Fruit fly (Drosophila melanogaster) whole organism, prepupa: ENCODE data around the gene CG4666.

Experiments
- Blimp-1 ChIP-seq: fragments of 200-800 bp; sonication (Bioruptor generic); optimal IDR thresholded peaks from 3 replicates; lab custom pipeline; 2017; ENCODE audit warnings: missing biosample characterization, missing genetic modification characterization, mild to moderate bottlenecking, moderate library complexity, missing genetic modification reagents
- CG10631 ChIP-seq: fragments of 200-800 bp; sonication (Bioruptor generic); optimal IDR thresholded peaks from 2 replicates; lab custom pipeline; 2016; ENCODE audit warnings: missing biosample characterization, missing genetic modification characterization
- CG10669 ChIP-seq: fragments of 200-800 bp; sonication (Bioruptor generic); optimal IDR thresholded peaks from 3 replicates; lab custom pipeline; 2018; ENCODE audit warnings: missing biosample characterization, mild to moderate bottlenecking, missing genetic modification characterization, moderate library complexity
- CG11762 ChIP-seq: fragments of 200-800 bp; sonication (Bioruptor generic); optimal IDR thresholded peaks from 3 replicates; lab custom pipeline; 2016; ENCODE audit warnings: missing biosample characterization, missing genetic modification characterization; ENCODE audit not compliant: insufficient read depth
- CG15336 ChIP-seq: fragments of 200-800 bp; sonication (Bioruptor generic); IDR thresholded peaks from 2 replicates; pipeline ENCODE4 v1.3.6; 2022; ENCODE audit warnings: missing biosample characterization, missing genetic modification characterization
- CG1621 ChIP-seq: fragments of 200-800 bp; sonication (Bioruptor generic); optimal IDR thresholded peaks from 3 replicates; lab custom pipeline; 2018; ENCODE audit warnings: missing biosample characterization, mild to moderate bottlenecking, missing genetic modification characterization
- CG16779 ChIP-seq: fragments of 200-800 bp; sonication (Bioruptor generic); optimal IDR thresholded peaks from 3 replicates; lab custom pipeline; 2017; ENCODE audit warnings: missing biosample characterization, mild to moderate bottlenecking, missing genetic modification characterization
- CG3032 ChIP-seq: fragments of 200-800 bp; optimal IDR thresholded peaks from 2 replicates; lab custom pipeline; 2019; ENCODE audit warnings: missing biosample characterization, mild to moderate bottlenecking, missing genetic modification characterization, moderate library complexity
- CG31627 ChIP-seq: fragments of 200-800 bp; sonication (Bioruptor generic); optimal IDR thresholded peaks from 3 replicates; lab custom pipeline; 2016; ENCODE audit warnings: missing biosample characterization, missing genetic modification characterization
- CG32006 ChIP-seq: fragments of 200-800 bp; sonication (Bioruptor generic); optimal IDR thresholded peaks from 3 replicates; lab custom pipeline; 2017; ENCODE audit warnings: missing biosample characterization, mild to moderate bottlenecking, missing genetic modification characterization
- CG34406 ChIP-seq: fragments of 200-800 bp; sonication (Bioruptor generic); optimal IDR thresholded peaks from 3 replicates; lab custom pipeline; 2016; ENCODE audit warnings: missing biosample characterization, missing genetic modification characterization
- CG3919 ChIP-seq: fragments of 200-800 bp; sonication (Bioruptor generic); optimal IDR thresholded peaks from 3 replicates; lab custom pipeline; 2016; ENCODE audit warnings: missing biosample characterization, missing genetic modification characterization
- CG4318 ChIP-seq: fragments of 200-800 bp; sonication (Bioruptor generic); optimal IDR thresholded peaks from 3 replicates; lab custom pipeline; 2017; ENCODE audit warnings: missing biosample characterization, mild to moderate bottlenecking, missing genetic modification characterization
- CG6163 ChIP-seq: fragments of 200-800 bp; sonication (Bioruptor generic); IDR thresholded peaks from 3 replicates; pipeline ENCODE4 v1.3.6; 2022; ENCODE audit warnings: missing biosample characterization, missing genetic modification characterization
- CG6854 ChIP-seq: fragments of 200-800 bp; sonication (Bioruptor generic); optimal IDR thresholded peaks from 2 replicates; lab custom pipeline; 2017; ENCODE audit warnings: missing biosample characterization, mild to moderate bottlenecking, missing genetic modification characterization
- CG7368 ChIP-seq: fragments of 200-800 bp; sonication (Bioruptor generic); optimal IDR thresholded peaks from 3 replicates; lab custom pipeline; 2016; ENCODE audit warnings: missing biosample characterization, missing genetic modification characterization
- CG8119 ChIP-seq: fragments of 200-800 bp; sonication (Bioruptor generic); IDR thresholded peaks from 3 replicates; pipeline ENCODE4 v1.3.6; 2022; ENCODE audit warnings: missing biosample characterization, missing genetic modification characterization
- CG8319 ChIP-seq: fragments of 200-800 bp; sonication (Bioruptor generic); optimal IDR thresholded peaks from 3 replicates; lab custom pipeline; 2016; ENCODE audit warnings: missing biosample characterization, missing genetic modification characterization
- CG8632 ChIP-seq: fragments of 200-800 bp; sonication (Bioruptor generic); optimal IDR thresholded peaks from 3 replicates; lab custom pipeline; 2016; ENCODE audit warnings: missing biosample characterization, missing genetic modification characterization
- CG9139 ChIP-seq: fragments of 200-800 bp; sonication (Bioruptor generic); optimal IDR thresholded peaks from 3 replicates; lab custom pipeline; 2017; ENCODE audit warnings: missing biosample characterization, mild to moderate bottlenecking, missing genetic modification characterization
- Eip75B ChIP-seq: fragments of 200-800 bp; sonication (Bioruptor generic); optimal IDR thresholded peaks from 3 replicates; lab custom pipeline; 2016; ENCODE audit warnings: missing biosample characterization, missing genetic modification characterization
- Eip78C ChIP-seq: fragments of 200-800 bp; sonication (Bioruptor generic); peaks from one replicate; lab custom pipeline; 2016; ENCODE audit warnings: missing biosample characterization, missing genetic modification characterization
- Eip93F ChIP-seq: fragments of 200-800 bp; sonication (Bioruptor generic); optimal IDR thresholded peaks from 2 replicates; lab custom pipeline; 2016; ENCODE audit warnings: missing biosample characterization, mild to moderate bottlenecking, missing genetic modification characterization
- Ets21C ChIP-seq: fragments of 200-800 bp; sonication (Bioruptor generic); optimal IDR thresholded peaks from 3 replicates; lab custom pipeline; 2016; ENCODE audit warnings: missing biosample characterization, missing genetic modification characterization
- Ets96B ChIP-seq: fragments of 200-800 bp; optimal IDR thresholded peaks from 2 replicates; lab custom pipeline; 2019; ENCODE audit warnings: missing biosample characterization, mild to moderate bottlenecking, missing genetic modification characterization, moderate library complexity
- Gug ChIP-seq: fragments of 200-800 bp; sonication (Bioruptor generic); IDR thresholded peaks from 2 replicates; pipeline ENCODE4 v1.3.6; 2022; ENCODE audit warnings: missing biosample characterization, missing genetic modification characterization
- Hr39 ChIP-seq: fragments of 200-800 bp; sonication (Bioruptor generic); optimal IDR thresholded peaks from 2 replicates; lab custom pipeline; 2016; ENCODE audit warnings: missing biosample characterization, missing genetic modification characterization
- Hr4 ChIP-seq: fragments of 200-800 bp; sonication (Bioruptor generic); optimal IDR thresholded peaks from 3 replicates; lab custom pipeline; 2016; ENCODE audit warnings: missing biosample characterization, missing genetic modification characterization
- Met ChIP-seq: fragments of 200-800 bp; sonication (Bioruptor generic); optimal IDR thresholded peaks from 3 replicates; lab custom pipeline; 2016; ENCODE audit warnings: missing biosample characterization, missing genetic modification characterization
- Sox14 ChIP-seq: fragments of 200-800 bp; sonication (Bioruptor generic); optimal IDR thresholded peaks from 3 replicates; lab custom pipeline; 2016; ENCODE audit warnings: missing biosample characterization, missing genetic modification characterization
- Sox15 ChIP-seq: fragments of 200-800 bp; sonication (Bioruptor generic); optimal IDR thresholded peaks from 3 replicates; lab custom pipeline; 2016; ENCODE audit warnings: missing biosample characterization, missing genetic modification characterization
- achi ChIP-seq: fragments of 200-800 bp; sonication (Bioruptor generic); optimal IDR thresholded peaks from 3 replicates; lab custom pipeline; 2016; ENCODE audit warnings: missing biosample characterization, missing genetic modification characterization
- acj6 ChIP-seq: fragments of 200-800 bp; sonication (Bioruptor generic); optimal IDR thresholded peaks from 3 replicates; lab custom pipeline; 2016; ENCODE audit warnings: missing biosample characterization, missing genetic modification characterization
- dac ChIP-seq: fragments of 200-800 bp; sonication (Bioruptor generic); optimal IDR thresholded peaks from 2 replicates; lab custom pipeline; 2017; ENCODE audit warnings: missing biosample characterization, mild to moderate bottlenecking, missing genetic modification characterization
- eg ChIP-seq: fragments of 200-800 bp; sonication (Bioruptor generic); IDR thresholded peaks from 3 replicates; pipeline ENCODE4 v1.3.6; 2022; ENCODE audit warnings: missing biosample characterization, missing genetic modification characterization
- esn ChIP-seq: fragments of 200-800 bp; sonication (Bioruptor generic); optimal IDR thresholded peaks from 2 replicates; lab custom pipeline; 2016; ENCODE audit warnings: missing biosample characterization, mild to moderate bottlenecking, missing genetic modification characterization, moderate library complexity
- fkh ChIP-seq: fragments of 200-800 bp; sonication (Bioruptor generic); optimal IDR thresholded peaks from 3 replicates; lab custom pipeline; 2017; ENCODE audit warnings: missing biosample characterization, mild to moderate bottlenecking, missing genetic modification characterization, moderate library complexity
- lz ChIP-seq: fragments of 200-800 bp; sonication (Bioruptor generic); optimal IDR thresholded peaks from 3 replicates; lab custom pipeline; 2016; ENCODE audit warnings: missing biosample characterization, missing genetic modification characterization
- net ChIP-seq: fragments of 200-800 bp; sonication (Bioruptor generic); optimal IDR thresholded peaks from 3 replicates; lab custom pipeline; 2016; ENCODE audit warnings: missing biosample characterization, missing genetic modification characterization
- salr ChIP-seq, 2 experiments: fragments of 200-800 bp; sonication (Bioruptor generic); optimal IDR thresholded peaks; 3 replicates each; lab custom pipeline; 2016 to 2018; ENCODE audit warnings: missing biosample characterization in 2 of 2, missing genetic modification characterization in 2 of 2, mild to moderate bottlenecking in 1 of 2
- spab ChIP-seq: fragments of 200-800 bp; sonication (Bioruptor generic); optimal IDR thresholded peaks from 2 replicates; lab custom pipeline; 2017; ENCODE audit warnings: missing biosample characterization, mild to moderate bottlenecking, missing genetic modification characterization, missing genetic modification reagents
- ss ChIP-seq, 2 experiments: fragments of 200-800 bp; sonication (Bioruptor generic); optimal IDR thresholded peaks; 2 replicates in 1 of 2; 3 replicates in 1 of 2; lab custom pipeline; 2017 to 2018; ENCODE audit warnings: mild to moderate bottlenecking in 2 of 2, missing biosample characterization in 2 of 2, missing genetic modification characterization in 2 of 2, moderate library complexity in 1 of 2
- svp ChIP-seq: fragments of 200-800 bp; sonication (Bioruptor generic); peaks from one replicate; lab custom pipeline; 2016; ENCODE audit warnings: missing biosample characterization, missing genetic modification characterization
- topi ChIP-seq: fragments of 200-800 bp; sonication (Bioruptor generic); optimal IDR thresholded peaks from 3 replicates; lab custom pipeline; 2016; ENCODE audit warnings: missing biosample characterization, missing genetic modification characterization
- vri ChIP-seq: fragments of 200-800 bp; sonication (Bioruptor generic); optimal IDR thresholded peaks from 3 replicates; lab custom pipeline; 2016; ENCODE audit warnings: missing biosample characterization, mild to moderate bottlenecking, missing genetic modification characterization

Gene CG4666

dm6 chrX:6030010-6030409 lies 47.6 kb downstream of the CG4666 start (continued):
- TF ChIP-seq CG6854 (peak; percentile 41), Met (GFP tag; lab: Kevin White, UChicago) (peak; percentile 80), Sox14 (no peak), Hr4 (no peak), ss (GFP tag; optimal IDR thresholded peaks at IDR 0.05; lab: Kevin White, UChicago) (peak in 1 of 2 experiments; percentile 17), CG15336 (GFP tag; lab: Robert Waterston, UW) (no peak), CG3032 (tag; lab: Kevin White, UChicago) (no peak), CG8319 (no peak), topi (GFP tag; lab: Kevin White, UChicago) (peak; percentile 82), Eip93F (GFP tag; lab: Kevin White, UChicago) (no peak), net (GFP tag; lab: Kevin White, UChicago) (no peak), eg (GFP tag; lab: Robert Waterston, UW) (no peak), achi (GFP tag; lab: Kevin White, UChicago) (peak; percentile 26), acj6 (GFP tag; lab: Kevin White, UChicago) (peak; percentile 40), CG11762 (GFP tag; lab: Kevin White, UChicago) (no peak), CG4318 (no peak), CG16779 (tag; lab: Kevin White, UChicago) (no peak), CG31627 (peak; percentile 69), dac (GFP tag; lab: Kevin White, UChicago) (no peak), CG1621 (tag; lab: Kevin White, UChicago) (no peak)

dm6 chrX:6029015-6029414 lies 48.6 kb downstream of the CG4666 start:
- TF ChIP-seq svp (peak; percentile 60), Blimp-1 (GFP tag; lab: Kevin White, UChicago) (no peak), Eip78C (GFP tag; lab: Kevin White, UChicago) (peak; percentile 18), vri (no peak), spab (GFP tag; lab: Kevin White, UChicago) (no peak), CG10669 (GFP tag; lab: Kevin White, UChicago) (no peak)

dm6 chrX:6027846-6028245 lies 49.7 kb downstream of the CG4666 start:
- TF ChIP-seq Ets21C (no peak), esn (peak; percentile 47), svp (peak; percentile 61), Hr39 (peak; percentile 14), acj6 (GFP tag; lab: Kevin White, UChicago) (peak; percentile 48), lz (peak; percentile 40), CG8632 (GFP tag; lab: Kevin White, UChicago) (peak; percentile 24), CG16779 (tag; lab: Kevin White, UChicago) (peak; percentile 12), CG15336 (GFP tag; lab: Robert Waterston, UW) (peak; percentile 81), net (GFP tag; lab: Kevin White, UChicago) (peak; percentile 38), CG8119 (peak; percentile 83), Eip78C (GFP tag; lab: Kevin White, UChicago) (peak; percentile 87), CG9139 (GFP tag; lab: Kevin White, UChicago) (peak; percentile 21), CG7368 (GFP tag; lab: Kevin White, UChicago) (peak; percentile 29), Eip75B (peak; percentile 64), dac (GFP tag; lab: Kevin White, UChicago) (no peak), Ets96B (tag; lab: Kevin White, UChicago) (peak; percentile 70), Sox15 (no peak), CG8319 (peak; percentile 3), Eip93F (GFP tag; lab: Kevin White, UChicago) (no peak), Gug (GFP tag; lab: Robert Waterston, UW) (peak; percentile 82), salr (GFP tag; optimal IDR thresholded peaks at IDR 0.05; lab: Kevin White, UChicago) (peak in 1 of 2 experiments; percentile 31), CG10631 (GFP tag; lab: Kevin White, UChicago) (peak; percentile 46), CG32006 (GFP tag; lab: Kevin White, UChicago) (peak; percentile 38), CG3032 (tag; lab: Kevin White, UChicago) (peak; percentile 76), CG3919 (GFP tag; lab: Kevin White, UChicago) (peak; percentile 60), CG6854 (peak; percentile 1), achi (GFP tag; lab: Kevin White, UChicago) (peak; percentile 67), eg (GFP tag; lab: Robert Waterston, UW) (peak; percentile 70), Met (GFP tag; lab: Kevin White, UChicago) (peak; percentile 60), spab (GFP tag; lab: Kevin White, UChicago) (peak; percentile 47), fkh (no peak), Blimp-1 (GFP tag; lab: Kevin White, UChicago) (no peak), CG6163 (GFP tag; lab: Robert Waterston, UW) (peak; percentile 82), CG4318 (no peak), ss (GFP tag; optimal IDR thresholded peaks at IDR 0.05; lab: Kevin White, UChicago) (peak; percentile 62 to 73), CG34406 (GFP tag; lab: Kevin White, UChicago) (peak; percentile 40), topi (GFP tag; lab: Kevin White, UChicago) (peak; percentile 35)
